Fruit fly (Drosophila melanogaster) whole organism, embryonic: Measurements from ENCODE around the gene CG34238.

ENCODE experiments used
- Abd-B ChIP-seq: fragments of 200-800 bp; sonication (Bioruptor generic); optimal IDR thresholded peaks from 2 replicates; lab custom pipeline; 2018; ENCODE audit warnings: missing biosample characterization, mild to moderate bottlenecking, missing genetic modification characterization, moderate library complexity
- Atf3 ChIP-seq: fragments of 200-800 bp; sonication (Bioruptor generic); optimal IDR thresholded peaks from 3 replicates; lab custom pipeline; 2016; ENCODE audit warnings: missing biosample characterization, missing genetic modification characterization
- Awh ChIP-seq: fragments of 200-800 bp; sonication (Bioruptor generic); IDR thresholded peaks from 2 replicates; pipeline ENCODE4, ENCODE4 v1.3.6; 2022; ENCODE audit warnings: missing biosample characterization, missing genetic modification characterization
- CG10543 ChIP-seq: fragments of 200-800 bp; sonication (Bioruptor generic); optimal IDR thresholded peaks from 3 replicates; lab custom pipeline; 2017; ENCODE audit warnings: missing biosample characterization, mild to moderate bottlenecking, missing genetic modification characterization, moderate library complexity
- CG12236 ChIP-seq: fragments of 200-800 bp; sonication (Bioruptor generic); optimal IDR thresholded peaks from 2 replicates; lab custom pipeline; 2016; ENCODE audit warnings: missing biosample characterization, missing genetic modification characterization
- CG12659 ChIP-seq: fragments of 200-800 bp; sonication (Bioruptor generic); optimal IDR thresholded peaks from 3 replicates; lab custom pipeline; 2017; ENCODE audit warnings: mild to moderate bottlenecking, missing biosample characterization, missing genetic modification reagents, missing genetic modification characterization
- CG13624 ChIP-seq: fragments of 200-800 bp; sonication (Bioruptor generic); optimal IDR thresholded peaks from 2 replicates; lab custom pipeline; 2016; ENCODE audit warnings: missing biosample characterization, missing genetic modification characterization
- CG15269 ChIP-seq: fragments of 200-800 bp; sonication (Bioruptor generic); optimal IDR thresholded peaks from 2 replicates; lab custom pipeline; 2018; ENCODE audit warnings: missing biosample characterization, mild to moderate bottlenecking, missing genetic modification characterization, moderate library complexity
- CG1529 ChIP-seq: fragments of 200-800 bp; sonication (Bioruptor generic); optimal IDR thresholded peaks from 3 replicates; lab custom pipeline; 2018; ENCODE audit warnings: missing biosample characterization, missing genetic modification characterization
- CG17186 ChIP-seq: fragments of 200-800 bp; sonication (Bioruptor generic); optimal IDR thresholded peaks from 3 replicates; lab custom pipeline; 2017; ENCODE audit warnings: missing biosample characterization, missing genetic modification reagents, missing genetic modification characterization
- CG17802 ChIP-seq: fragments of 200-800 bp; sonication (Bioruptor generic); optimal IDR thresholded peaks from 2 replicates; lab custom pipeline; 2018; ENCODE audit warnings: missing biosample characterization, mild to moderate bottlenecking, missing genetic modification characterization, moderate library complexity
- CG18011 ChIP-seq: fragments of 200-800 bp; sonication (Bioruptor generic); optimal IDR thresholded peaks from 2 replicates; lab custom pipeline; 2017; ENCODE audit warnings: missing biosample characterization, missing genetic modification characterization, mild to moderate bottlenecking, moderate library complexity, missing genotype
- CG1832 ChIP-seq: fragments of 200-800 bp; sonication (Bioruptor generic); optimal IDR thresholded peaks from 2 replicates; lab custom pipeline; 2017; ENCODE audit warnings: missing biosample characterization, mild to moderate bottlenecking, missing genetic modification characterization, inconsistent platforms
- CG2678 ChIP-seq: fragments of 200-800 bp; sonication (Bioruptor generic); optimal IDR thresholded peaks from 3 replicates; lab custom pipeline; 2019; ENCODE audit warnings: missing biosample characterization, mild to moderate bottlenecking, missing genetic modification characterization, moderate library complexity
- CG2712 ChIP-seq: fragments of 200-800 bp; optimal IDR thresholded peaks from 3 replicates; lab custom pipeline; 2019; ENCODE audit warnings: missing biosample characterization, mild to moderate bottlenecking, missing genetic modification characterization, moderate library complexity
- CG3281 ChIP-seq: fragments of 200-800 bp; sonication (Bioruptor generic); optimal IDR thresholded peaks from 3 replicates; lab custom pipeline; 2017; ENCODE audit warnings: missing biosample characterization, mild to moderate bottlenecking, missing genetic modification characterization
- CG3838 ChIP-seq: fragments of 200-800 bp; sonication (Bioruptor generic); optimal IDR thresholded peaks from 3 replicates; lab custom pipeline; 2016; ENCODE audit warnings: missing biosample characterization, missing genetic modification characterization
- CG5953 ChIP-seq: fragments of 200-800 bp; sonication (Bioruptor generic); IDR thresholded peaks from 2 replicates; pipeline ENCODE4 v1.3.6; 2022; ENCODE audit warnings: missing biosample characterization, missing genetic modification characterization
- CG6254 ChIP-seq: fragments of 200-800 bp; sonication (Bioruptor generic); optimal IDR thresholded peaks from 3 replicates; lab custom pipeline; 2017; ENCODE audit warnings: mild to moderate bottlenecking, missing biosample characterization, missing genetic modification reagents, missing genetic modification characterization
- CG6272 ChIP-seq: fragments of 200-800 bp; sonication (Bioruptor generic); IDR thresholded peaks from 2 replicates; pipeline ENCODE4 v1.3.6; 2022; ENCODE audit warnings: missing biosample characterization, missing genetic modification characterization
- CG6854 ChIP-seq: fragments of 200-800 bp; sonication (Bioruptor generic); optimal IDR thresholded peaks from 3 replicates; lab custom pipeline; 2017; ENCODE audit warnings: missing biosample characterization, mild to moderate bottlenecking, missing genetic modification characterization
- CG7745 ChIP-seq: fragments of 200-800 bp; sonication (Bioruptor generic); optimal IDR thresholded peaks from 2 replicates; lab custom pipeline; 2018; ENCODE audit warnings: missing biosample characterization, mild to moderate bottlenecking, missing genetic modification characterization, moderate library complexity
- CG7786 ChIP-seq: fragments of 200-800 bp; sonication (Bioruptor generic); optimal IDR thresholded peaks from 2 replicates; lab custom pipeline; 2016; ENCODE audit warnings: missing biosample characterization, missing genetic modification characterization
- Dek ChIP-seq: fragments of 200-800 bp; sonication (Bioruptor generic); optimal IDR thresholded peaks from 3 replicates; lab custom pipeline; 2019; ENCODE audit warnings: missing biosample characterization, mild to moderate bottlenecking, missing genetic modification characterization, moderate library complexity
- Dip3 ChIP-seq: fragments of 200-800 bp; sonication (Bioruptor generic); optimal IDR thresholded peaks from 3 replicates; lab custom pipeline; 2016; ENCODE audit warnings: missing biosample characterization, missing genetic modification characterization
- HLH4C ChIP-seq: fragments of 200-800 bp; sonication (Bioruptor generic); IDR thresholded peaks from 3 replicates; pipeline ENCODE4 v1.3.6; 2022; ENCODE audit warnings: missing biosample characterization, missing genetic modification characterization; ENCODE audit not compliant: partially characterized antibody
- HLH54F ChIP-seq: fragments of 200-800 bp; sonication (Bioruptor generic); optimal IDR thresholded peaks from 3 replicates; lab custom pipeline; 2016; ENCODE audit warnings: missing biosample characterization, missing genetic modification characterization
- Hr39 ChIP-seq: fragments of >200 bp; optimal IDR thresholded peaks from 2 replicates; lab custom pipeline; 2017
- MESR4 ChIP-seq: fragments of 200-800 bp; sonication (Bioruptor generic); optimal IDR thresholded peaks from 2 replicates; lab custom pipeline; 2018; ENCODE audit warnings: missing biosample characterization, mild to moderate bottlenecking, missing genetic modification characterization, moderate library complexity
- Poxn ChIP-seq: fragments of 200-800 bp; sonication (Bioruptor generic); IDR thresholded peaks from 2 replicates; pipeline ENCODE4 v1.3.6; 2022; ENCODE audit warnings: missing biosample characterization, missing genetic modification characterization
- Sox102F ChIP-seq: fragments of 200-800 bp; sonication (Bioruptor generic); optimal IDR thresholded peaks from 2 replicates; lab custom pipeline; 2018; ENCODE audit warnings: missing biosample characterization, mild to moderate bottlenecking, missing genetic modification characterization, moderate library complexity
- Spps ChIP-seq: fragments of 200-800 bp; sonication (Bioruptor generic); optimal IDR thresholded peaks from 2 replicates; lab custom pipeline; 2018; ENCODE audit warnings: missing biosample characterization, mild to moderate bottlenecking, missing genetic modification characterization
- chinmo ChIP-seq: fragments of 200-800 bp; sonication (Bioruptor generic); IDR thresholded peaks from 4 replicates; pipeline ENCODE4 v1.3.6; 2022; ENCODE audit warnings: missing biosample characterization, missing genetic modification characterization; ENCODE audit not compliant: partially characterized antibody
- gce ChIP-seq: fragments of 200-800 bp; sonication (Bioruptor generic); IDR thresholded peaks from 3 replicates; pipeline ENCODE4 v1.3.6; 2022; ENCODE audit warnings: missing biosample characterization, missing genetic modification characterization
- gcm ChIP-seq: fragments of 200-800 bp; sonication (Bioruptor generic); optimal IDR thresholded peaks from 2 replicates; lab custom pipeline; 2019; ENCODE audit warnings: missing biosample characterization, mild to moderate bottlenecking, missing genetic modification characterization, moderate library complexity
- grn ChIP-seq: fragments of 200-800 bp; sonication (Bioruptor generic); optimal IDR thresholded peaks from 3 replicates; lab custom pipeline; 2017; ENCODE audit warnings: missing biosample characterization, missing genetic modification characterization
- hbn ChIP-seq: fragments of 200-800 bp; sonication (Bioruptor generic); IDR thresholded peaks from 2 replicates; pipeline ENCODE4 v1.3.6; 2022; ENCODE audit warnings: missing biosample characterization, missing genetic modification characterization; ENCODE audit not compliant: partially characterized antibody
- inv ChIP-seq: fragments of 200-800 bp; sonication (Bioruptor generic); IDR thresholded peaks from 2 replicates; pipeline ENCODE4 v1.3.6; 2022; ENCODE audit warnings: missing biosample characterization, missing genetic modification characterization; ENCODE audit not compliant: partially characterized antibody
- jumu ChIP-seq: fragments of 200-800 bp; sonication (Bioruptor generic); optimal IDR thresholded peaks from 3 replicates; lab custom pipeline; 2016; ENCODE audit warnings: missing biosample characterization, missing genetic modification characterization
- kah ChIP-seq: fragments of 200-800 bp; sonication (Bioruptor generic); optimal IDR thresholded peaks from 2 replicates; lab custom pipeline; 2018; ENCODE audit warnings: missing biosample characterization, mild to moderate bottlenecking, missing genetic modification characterization
- kay ChIP-seq: fragments of 200-800 bp; sonication (Bioruptor generic); optimal IDR thresholded peaks from 2 replicates; lab custom pipeline; 2016; ENCODE audit warnings: missing biosample characterization, missing genetic modification characterization
- ken ChIP-seq: fragments of 200-800 bp; sonication (Bioruptor generic); IDR thresholded peaks from 3 replicates; pipeline ENCODE4 v1.3.6; 2022; ENCODE audit warnings: missing biosample characterization, missing genetic modification characterization
- knrl ChIP-seq: fragments of 200-800 bp; sonication (Bioruptor generic); IDR thresholded peaks from 3 replicates; pipeline ENCODE4 v1.3.6; 2022; ENCODE audit warnings: missing biosample characterization, missing genetic modification characterization; ENCODE audit not compliant: partially characterized antibody
- nmo ChIP-seq: fragments of 200-800 bp; sonication (Bioruptor generic); optimal IDR thresholded peaks from 2 replicates; lab custom pipeline; 2018; ENCODE audit warnings: missing biosample characterization, mild to moderate bottlenecking, missing genetic modification characterization, moderate library complexity
- pb ChIP-seq: fragments of 200-800 bp; sonication (Bioruptor generic); optimal IDR thresholded peaks from 3 replicates; lab custom pipeline; 2016; ENCODE audit warnings: missing biosample characterization, missing genetic modification characterization
- pum ChIP-seq: fragments of 200-800 bp; sonication (Bioruptor generic); optimal IDR thresholded peaks from 2 replicates; lab custom pipeline; 2016; ENCODE audit warnings: missing biosample characterization, missing genetic modification characterization
- slp2 ChIP-seq: fragments of 200-800 bp; sonication (Bioruptor generic); optimal IDR thresholded peaks from 2 replicates; lab custom pipeline; 2016; ENCODE audit warnings: missing biosample characterization, missing genetic modification characterization
- so ChIP-seq: fragments of 200-800 bp; sonication (Bioruptor generic); IDR thresholded peaks from 3 replicates; pipeline ENCODE4 v1.3.6; 2022; ENCODE audit warnings: missing biosample characterization, missing genetic modification characterization
- sr ChIP-seq: fragments of 200-800 bp; sonication (Bioruptor generic); IDR thresholded peaks from 3 replicates; pipeline ENCODE4 v1.3.6; 2022; ENCODE audit warnings: missing biosample characterization, missing genetic modification characterization
- toy ChIP-seq: fragments of 200-800 bp; sonication (Bioruptor generic); IDR thresholded peaks from 2 replicates; pipeline ENCODE4 v1.3.6; 2022; ENCODE audit warnings: missing biosample characterization, missing genetic modification characterization
- yki ChIP-seq: fragments of >200 bp; optimal IDR thresholded peaks from 3 replicates; lab custom pipeline; 2018
- zen ChIP-seq: fragments of 200-800 bp; sonication (Bioruptor generic); optimal IDR thresholded peaks from 3 replicates; lab custom pipeline; 2018; ENCODE audit warnings: missing biosample characterization, mild to moderate bottlenecking, missing genetic modification characterization, moderate library complexity

CG34238 gene

DNA sequence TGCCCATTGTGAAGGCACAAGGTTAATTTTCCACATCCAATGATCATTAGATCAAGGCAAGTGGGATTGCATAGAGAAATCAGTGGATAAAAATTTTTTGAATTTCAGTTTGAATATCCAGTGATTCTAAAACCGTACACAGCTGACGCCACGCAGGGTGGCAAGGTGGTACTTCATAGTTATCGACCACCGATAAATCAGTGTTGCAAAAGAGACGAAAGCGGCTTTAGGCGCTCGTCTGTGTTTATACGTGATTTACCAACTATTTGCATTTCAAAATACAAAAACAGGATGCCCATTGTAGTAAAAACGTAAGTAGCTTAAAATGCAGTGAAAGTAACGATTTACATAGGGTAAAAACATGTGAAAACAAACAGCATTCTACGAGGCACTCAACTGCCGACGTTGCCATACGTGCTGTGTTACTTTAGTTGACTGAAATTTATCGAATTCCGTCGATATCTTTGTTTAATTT is 4.6 kb downstream of the CG34238 start, which contains the start of the genes CG42535, CG34001 and hay (continued):
- TF ChIP-seq slp2 (GFP tag; lab: Kevin White, UChicago) (no peak), HLH4C (GFP tag; lab: Robert Waterston, UW) (0 out of 3 replicates have a peak, but pooled peaks have one; percentile 34), knrl (GFP tag; lab: Robert Waterston, UW) (peak; percentile 53), grn (GFP tag; lab: Kevin White, UChicago) (no peak), so (GFP tag; lab: Robert Waterston, UW) (no peak), CG12659 (peak; percentile 54), Poxn (GFP tag; lab: Robert Waterston, UW) (no peak), HLH54F (GFP tag; lab: Kevin White, UChicago) (peak; percentile 35), ken (no peak), Dip3 (GFP tag; lab: Kevin White, UChicago) (no peak), CG3838 (GFP tag; lab: Kevin White, UChicago) (no peak), chinmo (GFP tag; lab: Robert Waterston, UW) (no peak), zen (tag; lab: Kevin White, UChicago) (peak; percentile 13), CG6854 (GFP tag; lab: Kevin White, UChicago) (no peak), CG1529 (GFP tag; lab: Kevin White, UChicago) (no peak), CG12236 (no peak), Abd-B (no peak), sr (GFP tag; lab: Robert Waterston, UW) (no peak), toy (GFP tag; lab: Robert Waterston, UW) (no peak), CG15269 (tag; lab: Kevin White, UChicago) (no peak), kay (no peak), CG2678 (tag; lab: Kevin White, UChicago) (no peak), CG6272 (GFP tag; lab: Robert Waterston, UW) (no peak), MESR4 (GFP tag; lab: Kevin White, UChicago) (no peak), CG17802 (tag; lab: Kevin White, UChicago) (no peak), CG1832 (GFP tag; lab: Kevin White, UChicago) (no peak), CG7786 (GFP tag; lab: Kevin White, UChicago) (no peak), CG13624 (GFP tag; lab: Kevin White, UChicago) (peak; percentile 24), pum (GFP tag; lab: Kevin White, UChicago) (no peak), Spps (tag; lab: Kevin White, UChicago) (no peak), gce (no peak), kah (GFP tag; lab: Kevin White, UChicago) (no peak), CG5953 (GFP tag; lab: Robert Waterston, UW) (no peak), CG2712 (tag; lab: Kevin White, UChicago) (no peak), Hr39 (lab: Kevin White, UChicago) (no peak), jumu (GFP tag; lab: Kevin White, UChicago) (peak; percentile 8), yki (lab: Kevin White, UChicago) (no peak), hbn (GFP tag; lab: Robert Waterston, UW) (0 out of 2 replicates have a peak, but pooled peaks have one; percentile 12), Sox102F (GFP tag; lab: Kevin White, UChicago) (no peak), CG6254 (GFP tag; lab: Kevin White, UChicago) (no peak), CG3281 (GFP tag; lab: Kevin White, UChicago) (no peak), CG10543 (GFP tag; lab: Kevin White, UChicago) (no peak), CG18011 (GFP tag; lab: Kevin White, UChicago) (no peak), Atf3 (GFP tag; lab: Kevin White, UChicago) (no peak), CG7745 (tag; lab: Kevin White, UChicago) (no peak), CG17186 (GFP tag; lab: Kevin White, UChicago) (peak; percentile 55), pb (no peak), gcm (GFP tag; lab: Kevin White, UChicago) (no peak), nmo (GFP tag; lab: Kevin White, UChicago) (peak; percentile 60), Dek (no peak), inv (GFP tag; lab: Robert Waterston, UW) (no peak), Awh (no peak)
